Worm (Caenorhabditis elegans) whole organism, L4/young adult: Measurements from ENCODE around the gene pgph-1.

Experiments used
- W03F9.2 ChIP-seq: fragments of 150-350 bp; optimal IDR thresholded peaks from 2 replicates; lab custom pipeline; 2014; ENCODE audit warnings: missing biosample characterization, missing genetic modification characterization
- dao-5 ChIP-seq: sonication (generic microtip); optimal IDR thresholded peaks from 2 replicates; lab custom pipeline; 2016; ENCODE audit warnings: missing genotype, missing genetic modification characterization, moderate library complexity, missing compliant biosample characterization
- him-1 ChIP-seq: sonication (generic microtip); optimal IDR thresholded peaks from 2 replicates; lab custom pipeline; 2016; ENCODE audit warnings: missing genotype, missing genetic modification reagents, missing genetic modification characterization, missing compliant biosample characterization

DNA sequence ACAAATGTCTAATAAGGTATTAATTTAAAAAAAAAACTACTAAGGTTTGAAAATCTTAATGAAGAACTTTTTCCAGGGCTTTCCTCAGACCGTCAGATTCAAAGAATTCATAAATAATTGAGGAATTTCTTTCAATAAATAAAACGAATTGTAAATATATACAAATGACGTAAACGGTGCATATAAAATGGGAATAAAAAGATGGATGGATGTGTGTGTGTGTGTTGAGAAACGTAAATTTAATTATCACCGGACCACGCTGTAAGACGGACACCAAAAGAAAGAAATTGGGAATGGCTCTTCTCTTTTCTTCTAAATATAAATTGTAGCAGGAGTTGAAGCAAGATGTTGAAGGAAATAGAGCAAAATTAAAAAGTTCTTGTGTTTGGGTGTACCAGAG is 7.1 kb downstream of the pgph-1 start:
- TF ChIP-seq W03F9.2 (no peak), dao-5 (no peak), him-1 (no peak)
